Fruit fly (Drosophila melanogaster) whole organism, embryonic: ENCODE measurements around the gene Shmt.

Experiments
- Adf1 ChIP-seq: fragments of 200-800 bp; sonication (Bioruptor generic); IDR thresholded peaks from 2 replicates; pipeline ENCODE4 v1.3.6; 2022; ENCODE audit warnings: missing biosample characterization, missing genetic modification characterization
- Awh ChIP-seq: fragments of 200-800 bp; sonication (Bioruptor generic); IDR thresholded peaks from 2 replicates; pipeline ENCODE4, ENCODE4 v1.3.6; 2022; ENCODE audit warnings: missing biosample characterization, missing genetic modification characterization
- Bgb ChIP-seq: fragments of 200-800 bp; sonication (Bioruptor generic); IDR thresholded peaks from 2 replicates; pipeline ENCODE4 v1.3.6; 2022; ENCODE audit warnings: missing biosample characterization, missing genetic modification characterization; ENCODE audit not compliant: partially characterized antibody
- CG10209 ChIP-seq: fragments of 200-800 bp; sonication (Bioruptor generic); optimal IDR thresholded peaks from 3 replicates; lab custom pipeline; 2017; ENCODE audit warnings: missing biosample characterization, mild to moderate bottlenecking, missing genetic modification characterization, missing genetic modification reagents
- CG11093 ChIP-seq: fragments of 200-800 bp; sonication (Bioruptor generic); IDR thresholded peaks from 3 replicates; pipeline ENCODE4 v1.3.6; 2022; ENCODE audit warnings: missing biosample characterization, missing genetic modification characterization
- CG13624 ChIP-seq: fragments of 200-800 bp; sonication (Bioruptor generic); optimal IDR thresholded peaks from 2 replicates; lab custom pipeline; 2016; ENCODE audit warnings: missing biosample characterization, missing genetic modification characterization
- CG13775 ChIP-seq: fragments of 200-800 bp; sonication (Bioruptor generic); optimal IDR thresholded peaks from 3 replicates; lab custom pipeline; 2017; ENCODE audit warnings: missing biosample characterization, mild to moderate bottlenecking, missing genetic modification characterization
- CG16815 ChIP-seq: fragments of 200-800 bp; sonication (Bioruptor generic); optimal IDR thresholded peaks from 3 replicates; lab custom pipeline; 2017; ENCODE audit warnings: missing biosample characterization, mild to moderate bottlenecking, missing genetic modification characterization
- CG2120 ChIP-seq: fragments of 200-800 bp; sonication (Bioruptor generic); optimal IDR thresholded peaks from 3 replicates; lab custom pipeline; 2016; ENCODE audit warnings: missing biosample characterization, missing genetic modification characterization
- CG2199 ChIP-seq: fragments of 200-800 bp; sonication (Bioruptor generic); IDR thresholded peaks from 3 replicates; pipeline ENCODE4 v1.3.6; 2022; ENCODE audit warnings: missing biosample characterization, missing genetic modification characterization
- CG33213 ChIP-seq: fragments of 200-800 bp; sonication (Bioruptor generic); optimal IDR thresholded peaks from 3 replicates; lab custom pipeline; 2016; ENCODE audit warnings: missing biosample characterization, missing genetic modification characterization
- CG8290 ChIP-seq, 3 experiments: fragments of 200-800 bp; sonication (Bioruptor generic); optimal IDR thresholded peaks; 2 replicates each; lab custom pipeline; 2016 to 2019; ENCODE audit warnings: missing biosample characterization in 3 of 3, missing genetic modification characterization in 3 of 3, mild to moderate bottlenecking in 2 of 3, moderate library complexity in 1 of 3
- CG8478 ChIP-seq: fragments of >200 bp; optimal IDR thresholded peaks from 2 replicates; lab custom pipeline; 2018
- CG9876 ChIP-seq: fragments of 200-800 bp; sonication (Bioruptor generic); optimal IDR thresholded peaks from 2 replicates; lab custom pipeline; 2016; ENCODE audit warnings: missing biosample characterization, missing genetic modification characterization
- Dfd ChIP-seq, 2 experiments: fragments of >200 bp; optimal IDR thresholded peaks; 2 replicates each; lab custom pipeline; 2017; ENCODE audit warnings: missing biosample characterization in 2 of 2, missing genetic modification characterization in 2 of 2
- HmgZ ChIP-seq: fragments of 200-800 bp; sonication (Bioruptor generic); optimal IDR thresholded peaks from 2 replicates; lab custom pipeline; 2018; ENCODE audit warnings: missing biosample characterization, mild to moderate bottlenecking, missing genetic modification characterization
- Med ChIP-seq: fragments of 200-800 bp; sonication (Bioruptor generic); peaks from one replicate; lab custom pipeline; 2016; ENCODE audit warnings: missing biosample characterization, missing genetic modification characterization, mild to moderate bottlenecking, inconsistent platforms, moderate library complexity
- Meics ChIP-seq: fragments of 200-800 bp; sonication (Bioruptor generic); optimal IDR thresholded peaks from 2 replicates; lab custom pipeline; 2017; ENCODE audit warnings: missing biosample characterization, mild to moderate bottlenecking, missing genetic modification characterization
- Nf-YB ChIP-seq: fragments of 200-800 bp; sonication (Bioruptor generic); optimal IDR thresholded peaks from 3 replicates; lab custom pipeline; 2019; ENCODE audit warnings: missing biosample characterization, mild to moderate bottlenecking, missing genetic modification characterization, moderate library complexity
- Nf-YC ChIP-seq: fragments of 200-800 bp; optimal IDR thresholded peaks from 3 replicates; lab custom pipeline; 2019; ENCODE audit warnings: missing biosample characterization, mild to moderate bottlenecking, missing genetic modification characterization, moderate library complexity
- Rfx ChIP-seq: fragments of 200-800 bp; sonication (Bioruptor generic); IDR thresholded peaks from 2 replicates; pipeline ENCODE4 v1.3.6; 2022; ENCODE audit warnings: missing biosample characterization, missing genetic modification characterization
- Scr ChIP-seq: fragments of 200-800 bp; sonication (Bioruptor generic); IDR thresholded peaks from 2 replicates; pipeline ENCODE4 v1.3.6; 2022; ENCODE audit warnings: missing biosample characterization, missing genetic modification characterization; ENCODE audit not compliant: partially characterized antibody
- Sox100B ChIP-seq: fragments of 200-800 bp; sonication (Bioruptor generic); optimal IDR thresholded peaks from 3 replicates; lab custom pipeline; 2018; ENCODE audit warnings: missing biosample characterization, mild to moderate bottlenecking, missing genetic modification characterization
- amos ChIP-seq: fragments of 200-800 bp; sonication (Bioruptor generic); IDR thresholded peaks from 2 replicates; pipeline ENCODE4 v1.3.6; 2022; ENCODE audit warnings: missing biosample characterization, missing genetic modification characterization; ENCODE audit not compliant: partially characterized antibody
- ato ChIP-seq: fragments of 200-800 bp; sonication (Bioruptor generic); IDR thresholded peaks from 2 replicates; pipeline ENCODE4 v1.3.6; 2022; ENCODE audit warnings: missing biosample characterization, missing genetic modification characterization; ENCODE audit not compliant: partially characterized antibody
- bbx ChIP-seq: fragments of 200-800 bp; sonication (Bioruptor generic); IDR thresholded peaks from 2 replicates; pipeline ENCODE4 v1.3.6; 2022; ENCODE audit warnings: missing biosample characterization, missing genetic modification characterization; ENCODE audit not compliant: partially characterized antibody
- chif ChIP-seq, 2 experiments: fragments of 200-800 bp; sonication (Bioruptor generic); optimal IDR thresholded peaks; 3 replicates each; lab custom pipeline; 2016; ENCODE audit warnings: missing biosample characterization in 2 of 2, missing genetic modification characterization in 2 of 2
- chinmo ChIP-seq: fragments of 200-800 bp; sonication (Bioruptor generic); IDR thresholded peaks from 4 replicates; pipeline ENCODE4 v1.3.6; 2022; ENCODE audit warnings: missing biosample characterization, missing genetic modification characterization; ENCODE audit not compliant: partially characterized antibody
- ci ChIP-seq: fragments of 200-800 bp; sonication (Bioruptor generic); IDR thresholded peaks from 3 replicates; pipeline ENCODE4 v1.3.6; 2022; ENCODE audit warnings: missing biosample characterization, missing genetic modification characterization
- dimm ChIP-seq: fragments of 200-800 bp; sonication (Bioruptor generic); IDR thresholded peaks from 2 replicates; pipeline ENCODE4 v1.3.6; 2022; ENCODE audit warnings: missing biosample characterization, missing genetic modification characterization
- dmrt99B ChIP-seq: fragments of 200-800 bp; sonication (Bioruptor generic); optimal IDR thresholded peaks from 2 replicates; lab custom pipeline; 2018; ENCODE audit warnings: missing biosample characterization, mild to moderate bottlenecking, missing genetic modification characterization, moderate library complexity
- en ChIP-seq: fragments of 200-800 bp; sonication (Bioruptor generic); optimal IDR thresholded peaks from 2 replicates; lab custom pipeline; 2016; ENCODE audit warnings: missing biosample characterization, missing genetic modification characterization
- fd3F ChIP-seq: fragments of 200-800 bp; sonication (Bioruptor generic); optimal IDR thresholded peaks from 2 replicates; lab custom pipeline; 2018; ENCODE audit warnings: missing biosample characterization, mild to moderate bottlenecking, missing genetic modification characterization, moderate library complexity
- gem ChIP-seq: fragments of 200-800 bp; sonication (Bioruptor generic); optimal IDR thresholded peaks from 2 replicates; lab custom pipeline; 2019; ENCODE audit warnings: missing biosample characterization, mild to moderate bottlenecking, missing genetic modification characterization, moderate library complexity
- gfzf ChIP-seq: fragments of 200-800 bp; sonication (Bioruptor generic); optimal IDR thresholded peaks from 2 replicates; lab custom pipeline; 2016; ENCODE audit warnings: missing biosample characterization, mild to moderate bottlenecking, missing genetic modification characterization, moderate library complexity
- ind ChIP-seq: fragments of 200-800 bp; sonication (Bioruptor generic); optimal IDR thresholded peaks from 3 replicates; lab custom pipeline; 2016; ENCODE audit warnings: missing biosample characterization, missing genetic modification characterization
- jumu ChIP-seq: fragments of 200-800 bp; sonication (Bioruptor generic); optimal IDR thresholded peaks from 3 replicates; lab custom pipeline; 2016; ENCODE audit warnings: missing biosample characterization, missing genetic modification characterization
- mam ChIP-seq: fragments of 200-800 bp; sonication (Bioruptor generic); optimal IDR thresholded peaks from 3 replicates; lab custom pipeline; 2016; ENCODE audit warnings: missing biosample characterization, missing genetic modification characterization
- toy ChIP-seq: fragments of 200-800 bp; sonication (Bioruptor generic); IDR thresholded peaks from 2 replicates; pipeline ENCODE4 v1.3.6; 2022; ENCODE audit warnings: missing biosample characterization, missing genetic modification characterization
- vvl ChIP-seq: fragments of 200-800 bp; sonication (Bioruptor generic); IDR thresholded peaks from 2 replicates; pipeline ENCODE4 v1.3.6; 2022; ENCODE audit warnings: missing biosample characterization, missing genetic modification characterization

Shmt gene

DNA sequence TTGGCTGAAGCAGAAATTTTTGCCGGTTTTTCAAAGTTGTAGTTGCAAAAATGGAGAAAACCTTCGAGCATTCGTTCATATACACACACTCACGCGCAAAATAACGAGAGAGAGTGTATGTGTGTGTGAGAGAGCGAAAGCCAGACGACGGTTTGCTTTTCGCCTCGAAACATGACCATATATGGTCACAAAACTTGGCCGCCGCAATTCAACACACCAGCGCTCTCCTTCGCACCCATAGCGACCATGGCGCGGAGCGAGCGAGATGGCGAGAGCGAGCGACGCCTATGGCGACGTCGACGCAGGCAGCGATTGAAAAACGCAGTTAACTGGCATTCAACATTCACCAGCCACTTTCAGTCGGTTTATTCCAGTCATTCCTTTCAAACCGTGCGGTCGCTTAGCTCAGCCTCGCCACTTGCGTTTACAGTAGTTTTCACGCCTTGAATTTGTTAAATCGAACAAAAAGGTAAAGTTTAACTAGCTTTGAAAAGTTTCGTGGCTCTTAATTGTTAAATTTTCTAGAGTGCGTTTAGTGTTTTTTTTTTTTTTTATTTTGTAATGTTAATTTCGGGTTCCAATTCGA is 14.9 kb downstream of the Shmt start (continued):
- TF ChIP-seq CG11093 (GFP tag; lab: Robert Waterston, UW) (no peak), bbx (GFP tag; lab: Robert Waterston, UW) (peak; percentile 32; the same call in 1 of the 2 replicates), dmrt99B (tag; lab: Kevin White, UChicago) (peak; percentile 31), Awh (GFP tag; lab: Robert Waterston, UW) (no peak), dimm (GFP tag; lab: Robert Waterston, UW) (no peak), CG16815 (GFP tag; lab: Kevin White, UChicago) (no peak), Nf-YB (GFP tag; lab: Kevin White, UChicago) (peak; percentile 4), CG8478 (lab: Kevin White, UChicago) (peak; percentile 87), Med (GFP tag; lab: Kevin White, UChicago) (peak; percentile 77), amos (GFP tag; lab: Robert Waterston, UW) (peak; percentile 11; the same call in 1 of the 2 replicates), Rfx (GFP tag; lab: Robert Waterston, UW) (peak; percentile 44; the same call in 1 of the 2 replicates), mam (peak; percentile 19), CG2120 (peak; percentile 12), en (no peak), fd3F (GFP tag; lab: Kevin White, UChicago) (no peak), chinmo (GFP tag; lab: Robert Waterston, UW) (peak; percentile 86; the same call in 2 of the 4 replicates), Bgb (GFP tag; lab: Robert Waterston, UW) (peak; percentile 45; the same call in 1 of the 2 replicates), Meics (peak; percentile 22), ind (GFP tag; lab: Kevin White, UChicago) (no peak), CG33213 (GFP tag; lab: Kevin White, UChicago) (no peak), CG13775 (no peak), chif (GFP tag; optimal IDR thresholded peaks at IDR 0.05; lab: Kevin White, UChicago) (peak; percentile 9 to 25), Dfd (GFP tag; optimal IDR thresholded peaks at IDR 0.05; lab: Kevin White, UChicago) (no peak), CG9876 (GFP tag; lab: Kevin White, UChicago) (peak; percentile 29), Adf1 (GFP tag; lab: Robert Waterston, UW) (peak; percentile 99), jumu (GFP tag; lab: Kevin White, UChicago) (peak; percentile 15), vvl (GFP tag; lab: Robert Waterston, UW) (peak; percentile 61; the same call in 1 of the 2 replicates), Scr (peak; percentile 46; the same call in 1 of the 2 replicates), Nf-YC (tag; lab: Kevin White, UChicago) (peak; percentile 45), CG10209 (GFP tag; lab: Kevin White, UChicago) (peak; percentile 33), HmgZ (tag; lab: Kevin White, UChicago) (peak; percentile 23), gem (tag; lab: Kevin White, UChicago) (peak; percentile 36), ato (GFP tag; lab: Robert Waterston, UW) (0 out of 2 replicates have a peak, but pooled peaks have one; percentile 20), ci (peak; percentile 70), CG2199 (0 out of 3 replicates have a peak, but pooled peaks have one; percentile 34), Sox100B (GFP tag; lab: Kevin White, UChicago) (no peak), gfzf (GFP tag; lab: Kevin White, UChicago) (no peak), CG13624 (peak; percentile 63), toy (no peak), CG8290 (GFP tag; optimal IDR thresholded peaks at IDR 0.05; lab: Kevin White, UChicago) (no peak), CG8290 (tag; optimal IDR thresholded peaks at IDR 0.05; lab: Kevin White, UChicago) (peak in 1 of 2 experiments; percentile 37)
- TF ChIP-seq, all 482 proteins: peak for 172
